Worm (Caenorhabditis elegans): ENCODE measurements around the gene shc-2.
"Not testable (repeated sequence)": the region's sequence is repeated elsewhere in the genome, so short reads cannot be mapped to it uniquely, and the experiment has no call there.

The shc-2 gene

ce11 chrII:4968863-4969262, at the start of gene shc-2:
TSS of gene shc-2 (plus strand) at chrII:4969163.
- TF ChIP-seq hnd-1 (tag; optimal IDR thresholded peaks at IDR 0.05) (no peak), ceh-13 (GFP tag; optimal IDR thresholded peaks at IDR 0.05) (no peak), flt-1 (GFP tag; IDR thresholded peaks at IDR 0.05) (no peak), hmg-4 (GFP tag; optimal IDR thresholded peaks at IDR 0.05) (no peak), aly-1 (tag; optimal IDR thresholded peaks at IDR 0.05) (no peak), scrt-1 (GFP tag; IDR thresholded peaks at IDR 0.05) (no peak), F13C5.2 (tag; optimal IDR thresholded peaks at IDR 0.05) (no peak), sea-1 (GFP tag; conservative IDR thresholded peaks at IDR 0.05) (no peak)

DNA sequence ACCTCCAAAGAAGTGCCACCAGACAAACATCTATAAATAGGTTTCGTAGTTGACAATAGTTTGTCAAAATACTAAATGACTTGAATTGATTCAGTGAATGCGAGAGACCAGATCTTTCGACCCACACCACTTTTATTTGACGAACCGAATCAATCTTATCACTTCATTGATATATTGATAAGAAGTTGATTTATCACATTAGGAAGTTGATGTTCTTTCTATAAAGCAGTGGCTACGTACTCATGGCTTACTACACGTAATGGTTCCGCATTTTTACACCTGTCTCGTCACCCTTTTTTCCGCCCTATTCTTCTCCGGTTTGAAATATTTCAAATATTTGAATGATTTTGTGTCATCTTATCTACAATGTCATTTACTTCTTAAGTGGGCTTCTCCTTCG, 48.4 kb upstream of the shc-2 start:
- TF ChIP-seq ceh-13 (GFP tag; optimal IDR thresholded peaks at IDR 0.05) (no peak), tbx-37 (GFP tag; conservative IDR thresholded peaks at IDR 0.05) (no peak), ama-1 (optimal IDR thresholded peaks at IDR 0.05) (no peak), tra-4 (tag; optimal IDR thresholded peaks at IDR 0.05) (no peak), B0310.2 (tag; optimal IDR thresholded peaks at IDR 0.05) (no peak)

DNA sequence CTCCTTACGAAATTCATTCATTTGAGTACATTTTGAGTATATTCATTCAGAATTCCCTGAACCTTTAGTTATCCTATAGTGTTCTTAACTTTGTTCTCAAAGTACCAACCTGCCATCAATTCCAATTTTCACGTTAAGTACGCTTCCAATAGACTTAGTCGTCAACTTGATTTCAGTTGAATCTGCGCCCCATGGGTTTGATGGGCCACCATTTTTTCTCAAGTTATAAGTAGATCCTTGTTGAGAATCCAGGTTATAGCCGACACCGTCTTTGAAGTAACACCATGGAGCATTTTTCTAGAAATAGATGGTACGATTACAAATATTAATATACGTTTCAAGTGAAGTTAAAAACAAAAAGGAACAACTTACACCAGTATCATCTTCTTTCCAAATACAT, 44.2 kb upstream of the shc-2 start:
- TF ChIP-seq flt-1 (GFP tag; IDR thresholded peaks at IDR 0.05), result no peak
- no peak for TF ChIP-seq B0310.2 (tag; optimal IDR thresholded peaks at IDR 0.05)
- TF ChIP-seq tra-4 (tag; optimal IDR thresholded peaks at IDR 0.05), result no peak
- TF ChIP-seq ceh-36 (tag; optimal IDR thresholded peaks at IDR 0.05), result no peak

DNA sequence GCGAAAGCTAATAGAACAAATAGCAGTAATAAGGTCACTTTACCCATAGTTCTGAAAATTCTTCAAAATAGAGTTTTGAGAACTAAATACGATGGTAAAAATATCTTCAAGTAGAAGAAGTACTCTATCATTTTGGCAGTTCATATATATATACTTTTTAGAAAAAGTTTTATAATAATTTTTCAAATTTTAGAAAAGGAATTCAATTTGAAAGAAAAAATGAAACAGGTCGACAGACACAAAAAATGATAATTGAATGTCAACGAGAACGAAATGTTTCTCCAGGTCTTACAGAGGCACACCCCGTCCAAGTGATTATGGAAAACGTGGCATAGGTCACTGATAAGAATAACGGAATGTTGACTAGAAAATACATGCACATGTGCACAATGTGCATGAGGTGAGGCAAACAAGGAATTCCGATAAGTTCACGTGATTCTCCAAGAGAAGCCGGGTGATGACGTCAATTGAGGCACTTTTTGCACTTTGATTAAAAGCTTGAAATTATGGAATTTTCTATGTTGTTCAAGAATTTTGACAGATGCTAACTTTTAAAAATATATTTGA, 43.7 kb upstream of the shc-2 start, which contains the start of gene aagr-2:
Gene aagr-2 (minus strand): TSS at position 51 of the 567 bp plus-strand sequence.
- TF ChIP-seq tbx-11 (GFP tag; IDR thresholded peaks at IDR 0.05), result no peak
- TF ChIP-seq hmg-4 (GFP tag; optimal IDR thresholded peaks at IDR 0.05), result no peak
- no peak for TF ChIP-seq tra-4 (tag; optimal IDR thresholded peaks at IDR 0.05)
- no peak for TF ChIP-seq aly-1 (tag; optimal IDR thresholded peaks at IDR 0.05)
- no peak for TF ChIP-seq sea-1 (GFP tag; conservative IDR thresholded peaks at IDR 0.05)
- TF ChIP-seq ets-7 (tag; optimal IDR thresholded peaks at IDR 0.05), result no peak
- no peak for TF ChIP-seq flt-1 (GFP tag; IDR thresholded peaks at IDR 0.05)
- no peak for TF ChIP-seq ceh-36 (tag; optimal IDR thresholded peaks at IDR 0.05)
- no peak for TF ChIP-seq pes-1 (GFP tag; IDR thresholded peaks at IDR 0.05)
- TF ChIP-seq B0310.2 (tag; optimal IDR thresholded peaks at IDR 0.05), result no peak
- no peak for TF ChIP-seq scrt-1 (GFP tag; IDR thresholded peaks at IDR 0.05)
- no peak for TF ChIP-seq hnd-1 (tag; optimal IDR thresholded peaks at IDR 0.05)

DNA sequence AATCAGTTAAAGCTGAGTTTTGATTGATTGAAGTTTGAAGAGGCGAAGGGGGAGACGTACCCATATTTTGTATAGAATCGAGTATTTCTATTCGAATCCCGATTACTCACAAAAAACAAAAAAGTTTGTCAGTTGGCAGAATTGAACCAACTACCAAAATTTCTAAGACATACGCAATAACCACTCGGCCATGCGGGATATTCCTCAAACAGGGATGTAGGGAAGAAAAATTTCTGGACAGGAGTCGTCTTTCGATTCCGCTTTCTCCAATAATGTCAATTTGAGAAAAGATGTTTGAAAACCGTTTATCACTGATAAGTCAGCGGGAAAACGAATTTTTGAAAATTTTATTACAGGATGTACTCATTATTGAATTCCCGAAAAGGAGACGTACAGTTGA, 40.6 kb upstream of the shc-2 start:
- TF ChIP-seq sea-1 (GFP tag; conservative IDR thresholded peaks at IDR 0.05), result 0 out of 2 replicates have a peak, but pooled peaks have one; percentile 52
- TF ChIP-seq pes-1 (GFP tag; IDR thresholded peaks at IDR 0.05), result peak; percentile 75; the same call in 1 of the 2 replicates
- TF ChIP-seq tbx-37 (GFP tag; conservative IDR thresholded peaks at IDR 0.05), result peak; percentile 64
- TF ChIP-seq tbx-11 (GFP tag; IDR thresholded peaks at IDR 0.05), result peak; percentile 64; the same call in 1 of the 2 replicates
- peak; percentile 71 for TF ChIP-seq flt-1 (GFP tag; IDR thresholded peaks at IDR 0.05)

DNA sequence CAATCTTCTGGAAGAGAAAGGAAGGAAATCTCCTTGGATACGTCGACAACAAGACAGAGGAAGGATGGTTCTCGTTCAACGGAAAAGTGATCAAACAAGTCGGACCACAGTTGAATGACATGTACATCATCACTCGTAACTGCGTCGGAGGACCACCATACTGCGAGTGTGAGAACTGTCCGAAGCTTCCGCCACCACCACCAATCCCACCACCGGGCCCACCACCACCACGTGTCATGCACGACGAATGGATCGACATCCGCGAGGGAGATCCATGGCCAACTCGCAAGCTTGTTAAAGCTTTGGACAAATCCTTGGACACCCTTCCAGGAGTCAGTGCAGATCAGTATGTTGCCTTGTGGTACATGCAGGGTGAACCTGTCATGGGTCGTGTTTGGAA, 37.7 kb upstream of the shc-2 start:
- no peak for TF ChIP-seq F13C5.2 (tag; optimal IDR thresholded peaks at IDR 0.05)
- TF ChIP-seq aly-1 (tag; optimal IDR thresholded peaks at IDR 0.05), result no peak
- TF ChIP-seq B0310.2 (tag; optimal IDR thresholded peaks at IDR 0.05), result no peak
- TF ChIP-seq hmg-4 (GFP tag; optimal IDR thresholded peaks at IDR 0.05), result no peak
- no peak for TF ChIP-seq hnd-1 (tag; optimal IDR thresholded peaks at IDR 0.05)
- no peak for TF ChIP-seq ceh-13 (GFP tag; optimal IDR thresholded peaks at IDR 0.05)
- TF ChIP-seq tbx-11 (GFP tag; IDR thresholded peaks at IDR 0.05), result no peak
- TF ChIP-seq ama-1 (optimal IDR thresholded peaks at IDR 0.05), result no peak
- TF ChIP-seq flt-1 (GFP tag; IDR thresholded peaks at IDR 0.05), result no peak
- TF ChIP-seq hmbx-1 (tag; optimal IDR thresholded peaks at IDR 0.05), result no peak
- no peak for TF ChIP-seq tra-4 (tag; optimal IDR thresholded peaks at IDR 0.05)
- TF ChIP-seq sea-1 (GFP tag; conservative IDR thresholded peaks at IDR 0.05), result no peak
- no peak for TF ChIP-seq scrt-1 (GFP tag; IDR thresholded peaks at IDR 0.05)
- no peak for TF ChIP-seq tbx-37 (GFP tag; conservative IDR thresholded peaks at IDR 0.05)
- TF ChIP-seq ceh-36 (tag; optimal IDR thresholded peaks at IDR 0.05), result no peak

DNA sequence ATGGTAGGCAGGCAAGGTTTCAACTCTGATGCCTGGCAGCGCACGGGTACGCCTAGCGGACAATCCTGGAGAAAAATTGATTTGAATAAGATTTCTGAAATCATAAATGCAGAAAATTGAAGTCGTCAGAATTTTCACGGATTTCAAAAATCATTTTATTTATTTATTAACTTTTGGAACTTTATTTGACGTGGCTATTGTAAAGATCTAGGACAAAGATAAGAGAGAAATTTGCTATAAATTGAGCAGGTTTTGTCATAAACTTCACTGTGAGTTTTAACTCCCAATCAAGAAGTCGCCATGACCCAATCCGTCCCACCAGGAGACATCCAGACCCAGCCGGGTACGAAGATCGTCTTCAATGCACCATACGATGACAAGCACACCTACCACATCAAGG, 36.2 kb upstream of the shc-2 start, which contains the start of gene msp-152:
Gene msp-152 (plus strand): TSS at position 301 of the 400 bp plus-strand sequence.
- not testable (repeated sequence) for TF ChIP-seq F13C5.2 (tag; optimal IDR thresholded peaks at IDR 0.05); hmg-4 (GFP tag; optimal IDR thresholded peaks at IDR 0.05); ets-7 (tag; optimal IDR thresholded peaks at IDR 0.05)

ce11 chrII:4934954-4935353, 34.0 kb upstream of the shc-2 start, which contains the start of gene gst-30:
TSS of gene gst-30 (minus strand) at chrII:4935054.
- no peak for TF ChIP-seq flt-1 (GFP tag; IDR thresholded peaks at IDR 0.05)
- TF ChIP-seq ceh-36 (tag; optimal IDR thresholded peaks at IDR 0.05), result no peak
- TF ChIP-seq pes-1 (GFP tag; IDR thresholded peaks at IDR 0.05), result no peak
- no peak for TF ChIP-seq hmg-4 (GFP tag; optimal IDR thresholded peaks at IDR 0.05)
- TF ChIP-seq hmbx-1 (tag; optimal IDR thresholded peaks at IDR 0.05), result no peak
- no peak for TF ChIP-seq sea-1 (GFP tag; conservative IDR thresholded peaks at IDR 0.05)
- no peak for TF ChIP-seq ceh-13 (GFP tag; optimal IDR thresholded peaks at IDR 0.05)
- TF ChIP-seq B0310.2 (tag; optimal IDR thresholded peaks at IDR 0.05), result no peak
- no peak for TF ChIP-seq tbx-11 (GFP tag; IDR thresholded peaks at IDR 0.05)
- no peak for TF ChIP-seq ama-1 (optimal IDR thresholded peaks at IDR 0.05)
- no peak for TF ChIP-seq tra-4 (tag; optimal IDR thresholded peaks at IDR 0.05)
- TF ChIP-seq tbx-37 (GFP tag; conservative IDR thresholded peaks at IDR 0.05), result no peak
- TF ChIP-seq ets-7 (tag; optimal IDR thresholded peaks at IDR 0.05), result no peak
- TF ChIP-seq hnd-1 (tag; optimal IDR thresholded peaks at IDR 0.05), result no peak

Measured in whole organism, early embryonic.